Fruit fly (Drosophila melanogaster): ENCODE data around the gene Prx3.
A peak's percentile ranks its signal among the peaks of the same experiment; 100 is the strongest.

Gene Prx3

DNA sequence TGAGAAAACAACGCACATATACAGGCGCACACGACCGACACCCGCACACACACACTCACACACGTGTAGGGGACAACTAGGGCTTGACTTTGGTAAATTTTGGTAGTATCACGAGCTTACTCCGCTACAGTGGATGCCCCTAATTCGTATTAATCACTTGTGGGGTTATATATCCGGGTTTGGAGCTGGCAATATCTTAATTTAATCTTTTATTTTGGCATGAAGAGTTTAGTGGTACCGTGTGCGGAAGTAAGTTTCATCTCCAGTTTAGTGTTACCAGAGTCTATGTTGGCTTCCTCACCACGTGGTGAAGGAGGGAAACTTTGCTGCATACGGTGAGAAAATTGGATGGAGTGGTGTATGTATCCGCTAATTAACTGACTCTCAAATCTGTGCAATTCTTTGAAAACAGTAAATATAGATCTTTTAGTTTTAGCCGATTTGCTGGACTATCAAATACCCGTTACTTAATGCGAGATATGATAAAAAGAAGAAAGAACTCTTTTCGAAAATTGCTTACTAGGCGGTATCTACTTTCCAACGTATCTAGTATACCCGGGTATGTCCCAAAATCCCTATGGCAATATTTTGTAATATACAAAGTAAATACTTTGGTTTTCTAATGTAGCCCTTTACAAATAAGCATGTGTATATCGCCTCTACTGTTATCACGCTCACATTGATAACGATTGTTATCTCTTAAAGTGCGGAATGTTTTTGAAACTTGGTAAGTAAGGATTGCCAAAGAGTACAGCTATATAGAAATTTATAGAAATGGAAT, 11.8 kb downstream of the Prx3 start, which contains the start of the genes CG5823 and P5cr-2:
CG5823 (minus strand) TSS at position 263 of the 781 bp plus-strand sequence.
P5cr-2 (plus strand) TSS at position 491 of the 781 bp plus-strand sequence.
- TF ChIP-seq rn (GFP tag; IDR thresholded peaks at IDR 0.05): no peak
- peak; percentile 78 for TF ChIP-seq CG4496 (GFP tag; IDR thresholded peaks at IDR 0.05)
- TF ChIP-seq fd96Ca (GFP tag; IDR thresholded peaks at IDR 0.05): peak; percentile 70; the same call in 1 of the 3 replicates
- TF ChIP-seq CG14655 (GFP tag; optimal IDR thresholded peaks at IDR 0.05): no peak
- peak; percentile 15; the same call in 1 of the 2 replicates for TF ChIP-seq CG32121 (GFP tag; IDR thresholded peaks at IDR 0.05)
- peak; percentile 46 for TF ChIP-seq Ets98B (GFP tag; IDR thresholded peaks at IDR 0.05)
- TF ChIP-seq Snoo (tag; optimal IDR thresholded peaks at IDR 0.05): no peak

DNA sequence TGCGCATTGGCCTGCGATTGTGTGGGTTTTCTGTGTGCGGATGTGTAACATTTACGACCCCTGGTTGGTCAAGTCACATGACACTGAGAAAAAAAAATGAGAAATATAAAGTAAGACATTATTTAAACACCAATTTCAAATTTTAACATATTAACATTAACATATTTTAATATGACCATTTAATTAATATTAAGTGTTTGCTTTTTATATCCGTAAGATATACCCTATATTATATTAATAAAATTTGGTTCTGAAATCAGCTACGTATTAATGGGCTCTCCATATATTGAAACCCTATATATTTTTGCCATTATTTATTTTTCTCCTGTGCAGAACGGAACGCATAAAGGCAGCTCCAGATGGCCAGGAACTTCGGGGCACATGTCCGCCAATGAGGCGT, 15.9 kb downstream of the Prx3 start:
- TF ChIP-seq CG14655 (GFP tag; optimal IDR thresholded peaks at IDR 0.05): peak; percentile 13
- no peak for TF ChIP-seq rn (GFP tag; IDR thresholded peaks at IDR 0.05)

DNA sequence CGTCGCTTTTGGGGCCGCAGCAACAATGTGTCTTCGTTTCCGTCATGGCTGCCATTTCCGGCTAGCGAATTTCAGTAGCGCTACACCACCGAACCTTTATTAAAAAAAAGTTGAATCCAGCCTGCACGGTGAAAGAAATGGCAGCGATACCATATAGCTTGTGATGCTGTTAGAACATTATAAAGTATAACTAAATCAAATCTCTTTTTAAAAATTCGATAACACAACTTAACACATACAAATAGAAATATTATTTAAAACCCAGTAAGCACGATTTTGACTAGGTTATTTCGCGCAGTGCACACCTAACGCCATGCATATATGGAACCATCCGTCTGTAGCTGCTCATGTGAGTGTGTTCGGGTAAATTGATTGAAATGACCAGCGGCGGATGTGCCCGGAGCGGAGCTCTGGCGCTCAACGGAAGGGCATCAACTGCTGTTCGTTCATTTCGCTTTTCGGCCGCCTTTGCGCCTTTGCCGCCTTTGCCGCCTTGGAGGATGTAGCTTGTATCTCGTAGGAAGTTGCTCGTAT, 20.2 kb downstream of the Prx3 start:
- peak; percentile 16 for TF ChIP-seq CG8159 (tag; optimal IDR thresholded peaks at IDR 0.05)
- no peak for TF ChIP-seq rn (GFP tag; IDR thresholded peaks at IDR 0.05)

DNA sequence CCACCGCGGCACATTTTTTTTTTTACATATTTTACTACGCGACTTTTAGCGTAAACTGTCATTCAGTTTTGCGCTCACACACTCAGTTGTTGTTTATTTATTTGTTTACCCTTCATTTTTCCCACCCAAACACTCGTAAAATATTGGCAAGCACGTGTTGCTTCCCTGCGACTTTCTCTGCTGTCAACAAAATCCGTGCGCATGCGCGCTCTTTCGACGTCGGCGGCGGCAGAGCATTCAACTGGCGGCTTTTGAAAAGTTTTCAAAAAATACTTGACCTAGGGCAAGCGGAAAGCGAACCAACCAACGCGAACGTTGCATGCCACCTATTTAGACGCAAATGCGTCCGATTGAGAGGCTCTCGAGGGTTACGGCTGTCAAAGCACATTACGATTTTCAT, 39.5 kb downstream of the Prx3 start:
- TF ChIP-seq CG4496 (GFP tag; IDR thresholded peaks at IDR 0.05): no peak
- peak; percentile 82 for TF ChIP-seq CG12605 (GFP tag; IDR thresholded peaks at IDR 0.05)

DNA sequence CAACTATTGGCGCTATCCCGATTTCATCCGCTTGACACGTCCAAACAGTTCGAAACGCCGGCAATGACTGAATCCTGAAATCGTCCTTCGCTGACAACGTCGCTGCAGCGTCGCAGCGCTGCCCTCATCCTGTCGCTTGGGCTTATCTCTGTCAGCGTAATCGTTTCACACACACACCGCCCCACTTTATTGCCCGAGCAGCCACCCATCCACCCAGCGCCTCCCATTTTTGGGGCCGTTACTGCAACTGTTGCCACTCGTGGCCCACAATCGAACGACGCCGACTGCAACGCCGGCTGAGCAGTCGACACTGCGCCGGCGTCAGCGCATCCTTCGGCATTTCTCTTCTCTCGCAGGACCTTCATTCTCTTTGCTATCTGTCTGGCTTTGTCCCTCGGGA, 40.7 kb downstream of the Prx3 start, which contains the start of gene Dscam3:
Dscam3 (minus strand) TSS at position 69 of the 400 bp plus-strand sequence.
- TF ChIP-seq CG17806 (tag; optimal IDR thresholded peaks at IDR 0.05) (no peak), Pif1A (GFP tag; optimal IDR thresholded peaks at IDR 0.05) (no peak), CG14655 (GFP tag; optimal IDR thresholded peaks at IDR 0.05) (no peak), CG8301 (tag; optimal IDR thresholded peaks at IDR 0.05) (no peak), CG13204 (GFP tag; optimal IDR thresholded peaks at IDR 0.05) (no peak), CG4496 (GFP tag; IDR thresholded peaks at IDR 0.05) (no peak), Ets98B (GFP tag; IDR thresholded peaks at IDR 0.05) (no peak), CG32121 (GFP tag; IDR thresholded peaks at IDR 0.05) (no peak), CG15710 (tag; optimal IDR thresholded peaks at IDR 0.05) (no peak), CG34367 (tag; optimal IDR thresholded peaks at IDR 0.05) (no peak), CG12605 (GFP tag; IDR thresholded peaks at IDR 0.05) (no peak), rn (GFP tag; IDR thresholded peaks at IDR 0.05) (no peak), EcR (GFP tag; optimal IDR thresholded peaks at IDR 0.05) (no peak)

DNA sequence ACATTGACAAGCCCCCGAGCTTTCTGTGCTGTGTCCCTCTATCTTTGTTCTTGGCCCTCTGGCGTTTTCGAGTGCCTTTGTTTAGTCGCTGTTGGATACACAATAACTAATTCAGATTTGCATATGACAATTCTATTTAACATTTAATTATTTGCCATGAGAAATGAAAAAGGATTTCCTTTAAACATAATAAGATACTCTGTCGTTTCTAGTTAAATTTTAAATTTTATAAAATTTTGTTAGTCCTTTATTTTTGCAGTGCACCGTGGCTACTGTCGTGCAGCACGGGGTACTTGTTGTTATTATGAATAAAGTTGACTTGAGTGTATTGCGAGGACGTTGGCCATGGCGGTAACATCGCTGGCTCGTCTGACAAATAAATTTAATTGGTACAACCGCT, 43.5 kb downstream of the Prx3 start:
- TF ChIP-seq CG8301 (tag; optimal IDR thresholded peaks at IDR 0.05) (no peak), CG8159 (tag; optimal IDR thresholded peaks at IDR 0.05) (peak; percentile 10), CG32121 (GFP tag; IDR thresholded peaks at IDR 0.05) (no peak), CG14655 (GFP tag; optimal IDR thresholded peaks at IDR 0.05) (no peak), CG15710 (tag; optimal IDR thresholded peaks at IDR 0.05) (peak; percentile 15)

DNA sequence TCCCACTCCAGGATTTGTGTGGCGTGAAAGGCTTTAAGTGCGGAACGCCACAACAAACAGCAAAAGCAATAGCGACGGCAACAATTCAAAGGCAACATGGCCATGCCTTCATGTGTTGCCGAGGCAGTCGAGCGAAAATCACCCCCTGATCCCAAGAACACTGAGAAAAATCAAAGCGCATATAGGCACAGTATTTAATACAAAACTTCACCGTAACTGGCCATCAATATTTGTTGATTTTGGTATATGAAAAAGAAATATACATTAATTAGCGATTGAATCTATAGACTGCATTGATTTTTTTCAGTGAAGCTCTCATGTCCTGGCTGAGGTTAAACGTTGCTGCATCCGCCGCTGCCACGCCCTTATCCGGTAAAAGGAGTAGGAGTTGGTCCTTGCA, 45.2 kb downstream of the Prx3 start:
- TF ChIP-seq CG17806 (tag; optimal IDR thresholded peaks at IDR 0.05) (peak; percentile 56), CG9948 (tag; optimal IDR thresholded peaks at IDR 0.05) (peak; percentile 48), CG15710 (tag; optimal IDR thresholded peaks at IDR 0.05) (peak; percentile 73), CG10348 (GFP tag; IDR thresholded peaks at IDR 0.05) (no peak), CG14655 (GFP tag; optimal IDR thresholded peaks at IDR 0.05) (peak; percentile 56), Snoo (tag; optimal IDR thresholded peaks at IDR 0.05) (no peak), Pif1A (GFP tag; optimal IDR thresholded peaks at IDR 0.05) (peak; percentile 52), fd96Ca (GFP tag; IDR thresholded peaks at IDR 0.05) (0 out of 3 replicates have a peak, but pooled peaks have one; percentile 41), CG34367 (tag; optimal IDR thresholded peaks at IDR 0.05) (peak; percentile 61), CG8159 (tag; optimal IDR thresholded peaks at IDR 0.05) (peak; percentile 74), rn (GFP tag; IDR thresholded peaks at IDR 0.05) (no peak), CG13204 (GFP tag; optimal IDR thresholded peaks at IDR 0.05) (peak; percentile 45), D1 (tag; optimal IDR thresholded peaks at IDR 0.05) (no peak), Ets98B (GFP tag; IDR thresholded peaks at IDR 0.05) (peak; percentile 37; the same call in 1 of the 2 replicates), Pif1B (GFP tag; optimal IDR thresholded peaks at IDR 0.05) (peak; percentile 8), CG8301 (tag; optimal IDR thresholded peaks at IDR 0.05) (peak; percentile 44), CG32121 (GFP tag; IDR thresholded peaks at IDR 0.05) (no peak), CG12605 (GFP tag; IDR thresholded peaks at IDR 0.05) (peak; percentile 53), CG4496 (GFP tag; IDR thresholded peaks at IDR 0.05) (peak; percentile 77), EcR (GFP tag; optimal IDR thresholded peaks at IDR 0.05) (no peak), gl (tag; optimal IDR thresholded peaks at IDR 0.05) (peak; percentile 23)

Measured in whole organism, pupa.